Fruit fly (Drosophila melanogaster) whole organism: ENCODE measurements around the gene CG11902.

Source experiments
- EcR ChIP-seq, 2 experiments: fragments of >200 bp; optimal IDR thresholded peaks; 2 replicates each; lab custom pipeline; 2017; ENCODE audit warnings: missing biosample characterization in 2 of 2, missing genetic modification characterization in 2 of 2, missing genetic modification reagents in 2 of 2
- pan ChIP-seq: fragments of >200 bp; optimal IDR thresholded peaks from 2 replicates; lab custom pipeline; 2017
- psq ChIP-seq: fragments of >200 bp; optimal IDR thresholded peaks from 2 replicates; lab custom pipeline; 2017
- usp ChIP-seq: fragments of >200 bp; optimal IDR thresholded peaks from 2 replicates; lab custom pipeline; 2017; ENCODE audit warnings: missing biosample characterization, missing genetic modification characterization, mixed read lengths

- TF ChIP-seq pan (lab: Kevin White, UChicago) (no peak), usp (no peak), EcR (GFP tag; optimal IDR thresholded peaks at IDR 0.05; lab: Kevin White, UChicago) (no peak), psq (lab: Kevin White, UChicago) (no peak)
Observed at dm6 chr3R:25305822-25306544, 29.1 kb upstream of the CG11902 start.
